Fruit fly (Drosophila melanogaster) Kc167 (cell line): ENCODE data around the gene CG14125.

Experiments used
- Myc ChIP-seq: fragments of >200 bp; optimal IDR thresholded peaks from 2 replicates; lab custom pipeline; 2017; ENCODE audit warnings: missing external identifiers
- h ChIP-seq: fragments of >200 bp; optimal IDR thresholded peaks from 3 replicates; lab custom pipeline; 2018; ENCODE audit warnings: missing external identifiers
- insv ChIP-seq: fragments of >200 bp; optimal IDR thresholded peaks from 3 replicates; lab custom pipeline; 2018; ENCODE audit warnings: missing external identifiers
- psq ChIP-seq: fragments of >200 bp; optimal IDR thresholded peaks from 2 replicates; lab custom pipeline; 2017; ENCODE audit warnings: missing external identifiers
- ttk ChIP-seq: sonication (Bioruptor generic); optimal IDR thresholded peaks from 2 replicates; lab custom pipeline; 2017; ENCODE audit warnings: missing external identifiers

DNA sequence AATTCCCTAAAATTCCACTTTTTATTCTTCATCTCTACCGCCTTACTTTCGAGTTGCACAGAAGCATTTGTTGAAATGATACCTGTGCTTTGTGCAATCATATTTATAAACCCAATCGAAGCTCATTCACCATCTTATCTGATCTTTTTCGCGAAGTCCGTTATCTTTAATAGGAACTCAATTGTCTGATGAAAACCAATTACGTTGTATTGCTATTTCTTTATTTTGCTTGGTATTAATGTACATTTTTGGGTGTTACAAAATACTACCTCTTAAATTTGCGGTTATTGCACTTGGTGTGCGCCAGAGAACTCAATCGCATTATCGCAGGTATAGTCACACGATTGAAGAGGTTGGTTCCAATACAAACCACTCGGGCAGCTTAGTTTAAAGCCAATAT lies 1.8 kb upstream of the CG14125 start, which contains the start of gene Muc68E:
- no peak for TF ChIP-seq h (lab: Kevin White, UChicago)
- TF ChIP-seq psq (lab: Kevin White, UChicago) = no peak
- TF ChIP-seq ttk (lab: Kevin White, UChicago) = no peak
- TF ChIP-seq insv (lab: Kevin White, UChicago) = no peak
- no peak for TF ChIP-seq Myc
